Worm (Caenorhabditis elegans): ENCODE data around the gene F28C1.1.

ce11 chrV:12432111-12432510 lies 18.5 kb upstream of the F28C1.1 start, which contains the start of gene C54D10.13:
- TF ChIP-seq hmg-4 (GFP tag; optimal IDR thresholded peaks at IDR 0.05) (no peak), ama-1 (optimal IDR thresholded peaks at IDR 0.05) (no peak), ceh-13 (GFP tag; optimal IDR thresholded peaks at IDR 0.05) (no peak), tra-4 (tag; optimal IDR thresholded peaks at IDR 0.05) (no peak), aly-1 (tag; optimal IDR thresholded peaks at IDR 0.05) (no peak), flt-1 (GFP tag; IDR thresholded peaks at IDR 0.05) (no peak), ets-7 (tag; optimal IDR thresholded peaks at IDR 0.05) (no peak)
